Worm (Caenorhabditis elegans): ENCODE data around the gene srz-103.

DNA sequence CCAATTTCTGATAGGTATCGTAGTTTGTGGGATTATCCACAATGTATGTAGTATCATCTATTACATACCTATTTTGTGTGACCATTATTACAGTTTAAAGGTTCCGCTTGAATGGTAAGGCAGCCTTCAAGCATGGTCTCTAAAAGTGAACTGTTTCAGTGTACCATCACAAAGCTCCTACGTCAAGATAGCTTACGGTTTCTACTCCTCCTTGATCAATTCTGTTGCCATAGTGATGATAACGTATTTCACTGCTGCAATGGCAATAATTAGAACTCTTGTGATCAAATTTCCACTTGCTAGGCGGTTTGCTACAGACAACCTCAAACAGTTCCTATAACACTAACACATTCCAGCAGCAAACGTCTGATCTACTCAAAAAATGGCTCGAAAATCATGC lies 4.2 kb upstream of the srz-103 start:
- TF ChIP-seq lin-1 (GFP tag; IDR thresholded peaks at IDR 0.05) = no peak
- no peak for TF ChIP-seq unc-130 (GFP tag; optimal IDR thresholded peaks at IDR 0.05)
- TF ChIP-seq ctbp-1 (GFP tag; IDR thresholded peaks at IDR 0.05) = no peak
- TF ChIP-seq nhr-77 (tag; optimal IDR thresholded peaks at IDR 0.05) = no peak
- no peak for TF ChIP-seq lsy-2 (tag; optimal IDR thresholded peaks at IDR 0.05)
- no peak for TF ChIP-seq Y48G9A.11 (GFP tag; IDR thresholded peaks at IDR 0.05)
- TF ChIP-seq mxl-2 (GFP tag; conservative IDR thresholded peaks at IDR 0.05) = no peak
- no peak for TF ChIP-seq dmd-6 (GFP tag; IDR thresholded peaks at IDR 0.05)
- TF ChIP-seq nhr-28 (tag; optimal IDR thresholded peaks at IDR 0.05) = no peak
- TF ChIP-seq nhr-76 (tag; optimal IDR thresholded peaks at IDR 0.05) = no peak
- no peak for TF ChIP-seq ZK546.5 (tag; optimal IDR thresholded peaks at IDR 0.05)
- TF ChIP-seq lin-39 (tag; optimal IDR thresholded peaks at IDR 0.05) = no peak
- no peak for TF ChIP-seq zag-1 (tag; optimal IDR thresholded peaks at IDR 0.05)
- TF ChIP-seq mep-1 (tag; optimal IDR thresholded peaks at IDR 0.05) = no peak

Data from whole organism, L4 larva.